Fruit fly (Drosophila melanogaster) whole organism, embryonic: ENCODE data around the gene mbm.

ENCODE experiments used
- B-H2 ChIP-seq: fragments of 200-800 bp; sonication (Bioruptor generic); optimal IDR thresholded peaks from 2 replicates; lab custom pipeline; 2018; ENCODE audit warnings: missing biosample characterization, mild to moderate bottlenecking, missing genetic modification characterization
- CG10147 ChIP-seq: fragments of 200-800 bp; sonication (Bioruptor generic); optimal IDR thresholded peaks from 2 replicates; lab custom pipeline; 2019; ENCODE audit warnings: missing biosample characterization, mild to moderate bottlenecking, missing genetic modification characterization, moderate library complexity
- CG12391 ChIP-seq: fragments of 200-800 bp; sonication (Bioruptor generic); optimal IDR thresholded peaks from 3 replicates; lab custom pipeline; 2018; ENCODE audit warnings: missing biosample characterization, mild to moderate bottlenecking, missing genetic modification characterization, moderate library complexity
- CG13287 ChIP-seq: fragments of 200-800 bp; sonication (Bioruptor generic); IDR thresholded peaks from 2 replicates; pipeline ENCODE4 v1.3.6; 2022; ENCODE audit warnings: missing biosample characterization, missing genetic modification characterization; ENCODE audit not compliant: partially characterized antibody
- CG13624 ChIP-seq: fragments of 200-800 bp; sonication (Bioruptor generic); optimal IDR thresholded peaks from 2 replicates; lab custom pipeline; 2016; ENCODE audit warnings: missing biosample characterization, missing genetic modification characterization
- CG13894 ChIP-seq: fragments of 200-800 bp; sonication (Bioruptor generic); optimal IDR thresholded peaks from 3 replicates; lab custom pipeline; 2018; ENCODE audit warnings: missing biosample characterization, mild to moderate bottlenecking, missing genetic modification characterization, moderate library complexity
- CG15073 ChIP-seq: fragments of 200-800 bp; sonication (Bioruptor generic); optimal IDR thresholded peaks from 2 replicates; lab custom pipeline; 2016; ENCODE audit warnings: missing biosample characterization, missing genetic modification characterization
- CG1602 ChIP-seq: fragments of 200-800 bp; sonication (Bioruptor generic); optimal IDR thresholded peaks from 3 replicates; lab custom pipeline; 2016; ENCODE audit warnings: missing biosample characterization, missing genetic modification characterization
- CG16779 ChIP-seq: fragments of 200-800 bp; sonication (Bioruptor generic); IDR thresholded peaks from 2 replicates; pipeline ENCODE4 v1.3.6; 2022; ENCODE audit warnings: missing biosample characterization, missing genetic modification characterization
- CG17568 ChIP-seq: fragments of 200-800 bp; sonication (Bioruptor generic); optimal IDR thresholded peaks from 2 replicates; lab custom pipeline; 2018; ENCODE audit warnings: missing biosample characterization, mild to moderate bottlenecking, missing genetic modification characterization, moderate library complexity
- CG18619 ChIP-seq: fragments of 200-800 bp; sonication (Bioruptor generic); optimal IDR thresholded peaks from 3 replicates; lab custom pipeline; 2017; ENCODE audit warnings: missing biosample characterization, mild to moderate bottlenecking, missing genetic modification characterization
- CG2712 ChIP-seq: fragments of 200-800 bp; optimal IDR thresholded peaks from 3 replicates; lab custom pipeline; 2019; ENCODE audit warnings: missing biosample characterization, mild to moderate bottlenecking, missing genetic modification characterization, moderate library complexity
- CG31441 ChIP-seq: fragments of 200-800 bp; sonication (Bioruptor generic); IDR thresholded peaks from 2 replicates; pipeline ENCODE4 v1.3.6; 2022; ENCODE audit warnings: missing biosample characterization, missing genetic modification characterization
- CG3163 ChIP-seq: fragments of 200-800 bp; sonication (Bioruptor generic); optimal IDR thresholded peaks from 3 replicates; lab custom pipeline; 2016; ENCODE audit warnings: missing biosample characterization, missing genetic modification characterization
- CG34422 ChIP-seq: fragments of 200-800 bp; sonication (Bioruptor generic); IDR thresholded peaks from 3 replicates; pipeline ENCODE4 v1.3.6; 2022; ENCODE audit warnings: missing biosample characterization, missing genetic modification characterization
- CG6654 ChIP-seq: fragments of 200-800 bp; sonication (Bioruptor generic); optimal IDR thresholded peaks from 2 replicates; lab custom pipeline; 2017; ENCODE audit warnings: missing biosample characterization, mild to moderate bottlenecking, missing genetic modification characterization
- CG8089 ChIP-seq: fragments of 200-800 bp; sonication (Bioruptor generic); optimal IDR thresholded peaks from 3 replicates; lab custom pipeline; 2016; ENCODE audit warnings: missing biosample characterization, missing genetic modification characterization
- CG8290 ChIP-seq, 3 experiments: fragments of 200-800 bp; sonication (Bioruptor generic); optimal IDR thresholded peaks; 2 replicates each; lab custom pipeline; 2016 to 2019; ENCODE audit warnings: missing biosample characterization in 3 of 3, missing genetic modification characterization in 3 of 3, mild to moderate bottlenecking in 2 of 3, moderate library complexity in 1 of 3
- CG9609 ChIP-seq: fragments of 200-800 bp; sonication (Bioruptor generic); optimal IDR thresholded peaks from 3 replicates; lab custom pipeline; 2016; ENCODE audit warnings: missing biosample characterization, missing genetic modification characterization
- CTCF ChIP-seq: fragments of 200-800 bp; sonication (Bioruptor generic); optimal IDR thresholded peaks from 2 replicates; lab custom pipeline; 2017; ENCODE audit warnings: missing biosample characterization, mild to moderate bottlenecking, missing genetic modification characterization, moderate library complexity
- Dip3 ChIP-seq: fragments of 200-800 bp; sonication (Bioruptor generic); optimal IDR thresholded peaks from 3 replicates; lab custom pipeline; 2016; ENCODE audit warnings: missing biosample characterization, missing genetic modification characterization
- Dll ChIP-seq: fragments of 200-800 bp; sonication (Bioruptor generic); IDR thresholded peaks from 4 replicates; pipeline ENCODE4 v1.3.6; 2022; ENCODE audit warnings: missing biosample characterization, missing genetic modification characterization; ENCODE audit not compliant: partially characterized antibody
- Fer3 ChIP-seq: fragments of 200-800 bp; sonication (Bioruptor generic); optimal IDR thresholded peaks from 2 replicates; lab custom pipeline; 2018; ENCODE audit warnings: missing biosample characterization, mild to moderate bottlenecking, missing genetic modification characterization, moderate library complexity
- GATAe ChIP-seq: fragments of 200-800 bp; sonication (Bioruptor generic); conservative IDR thresholded peaks from 2 replicates; pipeline ENCODE4 v1.3.6; 2022; ENCODE audit warnings: missing biosample characterization, missing genetic modification characterization
- Hmr ChIP-seq: fragments of 200-800 bp; sonication (Bioruptor generic); optimal IDR thresholded peaks from 3 replicates; lab custom pipeline; 2017; ENCODE audit warnings: mild to moderate bottlenecking, missing biosample characterization, missing genetic modification reagents, missing genetic modification characterization
- Hr78 ChIP-seq, 2 experiments: fragments of 200-800 bp in 1 of 2; fragments of >200 bp in 1 of 2; sonication (Bioruptor generic) in 1 of 2; optimal IDR thresholded peaks; 2 replicates each; lab custom pipeline; 2017 to 2019; ENCODE audit warnings: missing biosample characterization in 2 of 2, missing genetic modification characterization in 2 of 2, mild to moderate bottlenecking in 1 of 2, moderate library complexity in 1 of 2
- Kr ChIP-seq: fragments of 200-800 bp; sonication (Bioruptor generic); optimal IDR thresholded peaks from 2 replicates; lab custom pipeline; 2017; ENCODE audit warnings: missing biosample characterization, mild to moderate bottlenecking, missing genetic modification characterization
- MESR4 ChIP-seq: fragments of 200-800 bp; sonication (Bioruptor generic); optimal IDR thresholded peaks from 2 replicates; lab custom pipeline; 2018; ENCODE audit warnings: missing biosample characterization, mild to moderate bottlenecking, missing genetic modification characterization, moderate library complexity
- Med ChIP-seq: fragments of 200-800 bp; sonication (Bioruptor generic); peaks from one replicate; lab custom pipeline; 2016; ENCODE audit warnings: missing biosample characterization, missing genetic modification characterization, mild to moderate bottlenecking, inconsistent platforms, moderate library complexity
- Meics ChIP-seq: fragments of 200-800 bp; sonication (Bioruptor generic); optimal IDR thresholded peaks from 2 replicates; lab custom pipeline; 2017; ENCODE audit warnings: missing biosample characterization, mild to moderate bottlenecking, missing genetic modification characterization
- Sox100B ChIP-seq: fragments of 200-800 bp; sonication (Bioruptor generic); optimal IDR thresholded peaks from 3 replicates; lab custom pipeline; 2018; ENCODE audit warnings: missing biosample characterization, mild to moderate bottlenecking, missing genetic modification characterization
- Tbp ChIP-seq: fragments of >200 bp; optimal IDR thresholded peaks from 2 replicates; lab custom pipeline; 2018; ENCODE audit warnings: missing biosample characterization, missing genetic modification characterization
- al ChIP-seq: fragments of 200-800 bp; sonication (Bioruptor generic); IDR thresholded peaks from 2 replicates; pipeline ENCODE4 v1.3.6; 2022; ENCODE audit warnings: missing biosample characterization, missing genetic modification characterization
- ato ChIP-seq: fragments of 200-800 bp; sonication (Bioruptor generic); IDR thresholded peaks from 2 replicates; pipeline ENCODE4 v1.3.6; 2022; ENCODE audit warnings: missing biosample characterization, missing genetic modification characterization; ENCODE audit not compliant: partially characterized antibody
- crp ChIP-seq, 2 experiments: fragments of 200-800 bp; sonication (Bioruptor generic); optimal IDR thresholded peaks; 2 replicates in 1 of 2; 3 replicates in 1 of 2; lab custom pipeline; 2017; ENCODE audit warnings: missing biosample characterization in 2 of 2, missing genetic modification characterization in 2 of 2, mild to moderate bottlenecking in 1 of 2, moderate library complexity in 1 of 2
- dati ChIP-seq: fragments of 200-800 bp; sonication (Bioruptor generic); IDR thresholded peaks from 2 replicates; pipeline ENCODE4 v1.3.6; 2022; ENCODE audit warnings: missing biosample characterization, missing genetic modification characterization
- emc ChIP-seq: fragments of 200-800 bp; sonication (Bioruptor generic); optimal IDR thresholded peaks from 2 replicates; lab custom pipeline; 2016; ENCODE audit warnings: missing biosample characterization, missing genetic modification characterization
- en ChIP-seq: fragments of 200-800 bp; sonication (Bioruptor generic); optimal IDR thresholded peaks from 2 replicates; lab custom pipeline; 2016; ENCODE audit warnings: missing biosample characterization, missing genetic modification characterization
- fd102C ChIP-seq: fragments of 200-800 bp; sonication (Bioruptor generic); optimal IDR thresholded peaks from 2 replicates; lab custom pipeline; 2018; ENCODE audit warnings: missing biosample characterization, mild to moderate bottlenecking, missing genetic modification characterization, moderate library complexity
- fd64A ChIP-seq: fragments of 200-800 bp; sonication (Bioruptor generic); optimal IDR thresholded peaks from 3 replicates; lab custom pipeline; 2018; ENCODE audit warnings: missing biosample characterization, mild to moderate bottlenecking, missing genetic modification characterization
- gce ChIP-seq: fragments of 200-800 bp; sonication (Bioruptor generic); IDR thresholded peaks from 3 replicates; pipeline ENCODE4 v1.3.6; 2022; ENCODE audit warnings: missing biosample characterization, missing genetic modification characterization
- gcm2 ChIP-seq: fragments of 200-800 bp; sonication (Bioruptor generic); optimal IDR thresholded peaks from 2 replicates; lab custom pipeline; 2016; ENCODE audit warnings: missing biosample characterization, missing genetic modification characterization
- gem ChIP-seq: fragments of 200-800 bp; sonication (Bioruptor generic); optimal IDR thresholded peaks from 2 replicates; lab custom pipeline; 2019; ENCODE audit warnings: missing biosample characterization, mild to moderate bottlenecking, missing genetic modification characterization, moderate library complexity
- gfzf ChIP-seq: fragments of 200-800 bp; sonication (Bioruptor generic); optimal IDR thresholded peaks from 2 replicates; lab custom pipeline; 2016; ENCODE audit warnings: missing biosample characterization, mild to moderate bottlenecking, missing genetic modification characterization, moderate library complexity
- grau ChIP-seq: fragments of 200-800 bp; optimal IDR thresholded peaks from 3 replicates; lab custom pipeline; 2019; ENCODE audit warnings: missing biosample characterization, mild to moderate bottlenecking, missing genetic modification characterization, moderate library complexity
- jing ChIP-seq: fragments of 200-800 bp; sonication (Bioruptor generic); optimal IDR thresholded peaks from 2 replicates; lab custom pipeline; 2018; ENCODE audit warnings: missing biosample characterization, mild to moderate bottlenecking, missing genetic modification characterization
- kni ChIP-seq: fragments of 200-800 bp; sonication (Bioruptor generic); optimal IDR thresholded peaks from 3 replicates; lab custom pipeline; 2017; ENCODE audit warnings: mild to moderate bottlenecking, missing biosample characterization, missing genetic modification reagents, missing genetic modification characterization
- knrl ChIP-seq: fragments of 200-800 bp; sonication (Bioruptor generic); IDR thresholded peaks from 3 replicates; pipeline ENCODE4 v1.3.6; 2022; ENCODE audit warnings: missing biosample characterization, missing genetic modification characterization; ENCODE audit not compliant: partially characterized antibody
- slbo ChIP-seq: fragments of 200-800 bp; sonication (Bioruptor generic); IDR thresholded peaks from 2 replicates; pipeline ENCODE4 v1.3.6; 2022; ENCODE audit warnings: missing biosample characterization, missing genetic modification characterization
- zen ChIP-seq: fragments of 200-800 bp; sonication (Bioruptor generic); optimal IDR thresholded peaks from 3 replicates; lab custom pipeline; 2018; ENCODE audit warnings: missing biosample characterization, mild to moderate bottlenecking, missing genetic modification characterization, moderate library complexity

Gene mbm

DNA sequence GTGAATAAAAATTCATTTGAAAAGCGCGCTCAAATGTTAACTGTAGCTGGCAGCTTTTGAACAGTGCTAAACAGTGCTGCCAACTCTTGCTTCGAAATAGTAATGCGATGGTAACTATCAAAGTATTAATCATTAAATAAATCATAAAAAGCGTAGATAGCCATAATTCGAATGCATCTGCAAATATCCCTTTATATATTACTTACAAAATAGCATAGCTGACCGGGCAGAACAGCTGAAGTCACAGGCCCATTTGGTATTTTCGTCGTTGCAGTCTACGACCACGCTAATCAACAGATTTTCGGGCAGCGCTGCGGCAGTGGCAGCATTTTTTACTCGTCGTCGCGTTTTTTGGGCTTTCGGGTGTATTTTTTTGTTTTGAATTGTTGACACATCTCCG is 32.1 kb upstream of the mbm start, which contains the start of gene Plc21C (continued):
- peak; percentile 57; the same call in 2 of the 3 replicates for TF ChIP-seq knrl (GFP tag; lab: Robert Waterston, UW)
- TF ChIP-seq Med (GFP tag; lab: Kevin White, UChicago), result peak; percentile 93
- peak; percentile 16 to 88 for TF ChIP-seq crp (GFP tag; optimal IDR thresholded peaks at IDR 0.05; lab: Kevin White, UChicago)
- TF ChIP-seq CG17568 (GFP tag; lab: Kevin White, UChicago), result peak; percentile 17
- no peak for TF ChIP-seq CG8290 (GFP tag; optimal IDR thresholded peaks at IDR 0.05; lab: Kevin White, UChicago)
- peak in 1 of 2 experiments; percentile 56 for TF ChIP-seq CG8290 (tag; optimal IDR thresholded peaks at IDR 0.05; lab: Kevin White, UChicago)
- peak; percentile 46 for TF ChIP-seq MESR4 (GFP tag; lab: Kevin White, UChicago)
- peak; percentile 16; the same call in 1 of the 2 replicates for TF ChIP-seq al (GFP tag; lab: Robert Waterston, UW)
- TF ChIP-seq gem (tag; lab: Kevin White, UChicago), result peak; percentile 59
- no peak for TF ChIP-seq Hr78 (GFP tag; optimal IDR thresholded peaks at IDR 0.05; lab: Kevin White, UChicago)
- no peak for TF ChIP-seq zen (tag; lab: Kevin White, UChicago)
- TF ChIP-seq GATAe (GFP tag; lab: Robert Waterston, UW), result no peak
- TF ChIP-seq grau (tag; lab: Kevin White, UChicago), result peak; percentile 58
- TF ChIP-seq jing (GFP tag; lab: Kevin White, UChicago), result no peak
- peak; percentile 38 for TF ChIP-seq CG1602 (GFP tag; lab: Kevin White, UChicago)
- peak; percentile 93 for TF ChIP-seq gfzf (GFP tag; lab: Kevin White, UChicago)
- TF ChIP-seq Tbp (GFP tag; lab: Kevin White, UChicago), result no peak
- TF ChIP-seq Dll (GFP tag; lab: Robert Waterston, UW), result peak; percentile 60; the same call in 3 of the 4 replicates
- TF ChIP-seq CG13624 (GFP tag; lab: Kevin White, UChicago), result peak; percentile 70
- TF ChIP-seq Sox100B (GFP tag; lab: Kevin White, UChicago), result no peak
- TF ChIP-seq Hmr, result peak; percentile 72
- no peak for TF ChIP-seq gce (GFP tag; lab: Robert Waterston, UW)
- no peak for TF ChIP-seq CG18619 (GFP tag; lab: Kevin White, UChicago)
- TF ChIP-seq Kr (GFP tag; lab: Kevin White, UChicago), result no peak
- TF ChIP-seq CG9609 (GFP tag; lab: Kevin White, UChicago), result peak; percentile 28
- no peak for TF ChIP-seq ato (GFP tag; lab: Robert Waterston, UW)
- no peak for TF ChIP-seq CG8089 (GFP tag; lab: Kevin White, UChicago)
- peak; percentile 49 for TF ChIP-seq B-H2
- peak; percentile 43 for TF ChIP-seq CG3163 (GFP tag; lab: Kevin White, UChicago)
- peak; percentile 45 for TF ChIP-seq Fer3 (tag; lab: Kevin White, UChicago)
- no peak for TF ChIP-seq CG15073
- TF ChIP-seq kni, result peak; percentile 10
- peak; percentile 65 for TF ChIP-seq CG12391 (tag; lab: Kevin White, UChicago)
- peak; percentile 44 for TF ChIP-seq CG13287 (GFP tag; lab: Robert Waterston, UW)
- TF ChIP-seq CG6654 (GFP tag; lab: Kevin White, UChicago), result no peak
- 0 out of 3 replicates have a peak, but pooled peaks have one; percentile 46 for TF ChIP-seq CG34422 (GFP tag; lab: Robert Waterston, UW)
- TF ChIP-seq slbo (GFP tag; lab: Robert Waterston, UW), result peak; percentile 62
- TF ChIP-seq Meics (GFP tag; lab: Kevin White, UChicago), result peak; percentile 20
- peak; percentile 45 for TF ChIP-seq CG10147 (GFP tag; lab: Kevin White, UChicago)
- TF ChIP-seq dati (GFP tag; lab: Robert Waterston, UW), result no peak
- peak; percentile 60 for TF ChIP-seq CG13894
- 0 out of 2 replicates have a peak, but pooled peaks have one; percentile 46 for TF ChIP-seq CG31441 (GFP tag; lab: Robert Waterston, UW)
- TF ChIP-seq Dip3 (GFP tag; lab: Kevin White, UChicago), result peak; percentile 35
- TF ChIP-seq gcm2, result peak; percentile 27
- peak; percentile 5 for TF ChIP-seq emc
- no peak for TF ChIP-seq CG16779 (GFP tag; lab: Robert Waterston, UW)
- peak; percentile 60 for TF ChIP-seq CG2712 (tag; lab: Kevin White, UChicago)
- no peak for TF ChIP-seq en (GFP tag; lab: Kevin White, UChicago)
- no peak for TF ChIP-seq fd64A (GFP tag; lab: Kevin White, UChicago)
- no peak for TF ChIP-seq fd102C (GFP tag; lab: Kevin White, UChicago)
- peak; percentile 52 for TF ChIP-seq CTCF (GFP tag; lab: Kevin White, UChicago)
